Fruit fly (Drosophila melanogaster) whole organism, prepupa: Measurements from ENCODE around the gene TpnC25D.

ENCODE experiments used
- CG11762 ChIP-seq: fragments of 200-800 bp; sonication (Bioruptor generic); optimal IDR thresholded peaks from 3 replicates; lab custom pipeline; 2016; ENCODE audit warnings: missing biosample characterization, missing genetic modification characterization; ENCODE audit not compliant: insufficient read depth
- CG11902 ChIP-seq: fragments of 200-800 bp; sonication (Bioruptor generic); optimal IDR thresholded peaks from 3 replicates; lab custom pipeline; 2016; ENCODE audit warnings: missing biosample characterization, missing genetic modification characterization
- CG1621 ChIP-seq: fragments of 200-800 bp; sonication (Bioruptor generic); optimal IDR thresholded peaks from 3 replicates; lab custom pipeline; 2018; ENCODE audit warnings: missing biosample characterization, mild to moderate bottlenecking, missing genetic modification characterization
- CG16779 ChIP-seq: fragments of 200-800 bp; sonication (Bioruptor generic); optimal IDR thresholded peaks from 3 replicates; lab custom pipeline; 2017; ENCODE audit warnings: missing biosample characterization, mild to moderate bottlenecking, missing genetic modification characterization
- CG3032 ChIP-seq: fragments of 200-800 bp; optimal IDR thresholded peaks from 2 replicates; lab custom pipeline; 2019; ENCODE audit warnings: missing biosample characterization, mild to moderate bottlenecking, missing genetic modification characterization, moderate library complexity
- CG31627 ChIP-seq: fragments of 200-800 bp; sonication (Bioruptor generic); optimal IDR thresholded peaks from 3 replicates; lab custom pipeline; 2016; ENCODE audit warnings: missing biosample characterization, missing genetic modification characterization
- CG32006 ChIP-seq: fragments of 200-800 bp; sonication (Bioruptor generic); optimal IDR thresholded peaks from 3 replicates; lab custom pipeline; 2017; ENCODE audit warnings: missing biosample characterization, mild to moderate bottlenecking, missing genetic modification characterization
- CG34406 ChIP-seq: fragments of 200-800 bp; sonication (Bioruptor generic); optimal IDR thresholded peaks from 3 replicates; lab custom pipeline; 2016; ENCODE audit warnings: missing biosample characterization, missing genetic modification characterization
- CG3919 ChIP-seq: fragments of 200-800 bp; sonication (Bioruptor generic); optimal IDR thresholded peaks from 3 replicates; lab custom pipeline; 2016; ENCODE audit warnings: missing biosample characterization, missing genetic modification characterization
- CG4318 ChIP-seq: fragments of 200-800 bp; sonication (Bioruptor generic); optimal IDR thresholded peaks from 3 replicates; lab custom pipeline; 2017; ENCODE audit warnings: missing biosample characterization, mild to moderate bottlenecking, missing genetic modification characterization
- CG6163 ChIP-seq: fragments of 200-800 bp; sonication (Bioruptor generic); IDR thresholded peaks from 3 replicates; pipeline ENCODE4 v1.3.6; 2022; ENCODE audit warnings: missing biosample characterization, missing genetic modification characterization
- CG6276 ChIP-seq: fragments of 200-800 bp; sonication (Bioruptor generic); optimal IDR thresholded peaks from 2 replicates; lab custom pipeline; 2017; ENCODE audit warnings: missing biosample characterization, mild to moderate bottlenecking, missing genetic modification characterization
- CG6808 ChIP-seq: fragments of 200-800 bp; sonication (Bioruptor generic); optimal IDR thresholded peaks from 3 replicates; lab custom pipeline; 2017; ENCODE audit warnings: missing biosample characterization, missing genetic modification characterization, mild to moderate bottlenecking, moderate library complexity, missing genetic modification reagents
- CG7368 ChIP-seq: fragments of 200-800 bp; sonication (Bioruptor generic); optimal IDR thresholded peaks from 3 replicates; lab custom pipeline; 2016; ENCODE audit warnings: missing biosample characterization, missing genetic modification characterization
- CG8319 ChIP-seq: fragments of 200-800 bp; sonication (Bioruptor generic); optimal IDR thresholded peaks from 3 replicates; lab custom pipeline; 2016; ENCODE audit warnings: missing biosample characterization, missing genetic modification characterization
- CG8632 ChIP-seq: fragments of 200-800 bp; sonication (Bioruptor generic); optimal IDR thresholded peaks from 3 replicates; lab custom pipeline; 2016; ENCODE audit warnings: missing biosample characterization, missing genetic modification characterization
- CG9139 ChIP-seq: fragments of 200-800 bp; sonication (Bioruptor generic); optimal IDR thresholded peaks from 3 replicates; lab custom pipeline; 2017; ENCODE audit warnings: missing biosample characterization, mild to moderate bottlenecking, missing genetic modification characterization
- Eip75B ChIP-seq: fragments of 200-800 bp; sonication (Bioruptor generic); optimal IDR thresholded peaks from 3 replicates; lab custom pipeline; 2016; ENCODE audit warnings: missing biosample characterization, missing genetic modification characterization
- Eip93F ChIP-seq: fragments of 200-800 bp; sonication (Bioruptor generic); optimal IDR thresholded peaks from 2 replicates; lab custom pipeline; 2016; ENCODE audit warnings: missing biosample characterization, mild to moderate bottlenecking, missing genetic modification characterization
- Ets21C ChIP-seq: fragments of 200-800 bp; sonication (Bioruptor generic); optimal IDR thresholded peaks from 3 replicates; lab custom pipeline; 2016; ENCODE audit warnings: missing biosample characterization, missing genetic modification characterization
- Gug ChIP-seq: fragments of 200-800 bp; sonication (Bioruptor generic); IDR thresholded peaks from 2 replicates; pipeline ENCODE4 v1.3.6; 2022; ENCODE audit warnings: missing biosample characterization, missing genetic modification characterization
- Hr38 ChIP-seq: sonication (Bioruptor generic); optimal IDR thresholded peaks from 2 replicates; lab custom pipeline; 2016; ENCODE audit warnings: missing biosample characterization, missing genetic modification characterization
- Hr39 ChIP-seq: fragments of 200-800 bp; sonication (Bioruptor generic); optimal IDR thresholded peaks from 2 replicates; lab custom pipeline; 2016; ENCODE audit warnings: missing biosample characterization, missing genetic modification characterization
- Hr4 ChIP-seq: fragments of 200-800 bp; sonication (Bioruptor generic); optimal IDR thresholded peaks from 3 replicates; lab custom pipeline; 2016; ENCODE audit warnings: missing biosample characterization, missing genetic modification characterization
- Lpt ChIP-seq: fragments of 200-800 bp; sonication (Bioruptor generic); optimal IDR thresholded peaks from 3 replicates; lab custom pipeline; 2016; ENCODE audit warnings: missing biosample characterization, missing genetic modification characterization
- Met ChIP-seq: fragments of 200-800 bp; sonication (Bioruptor generic); optimal IDR thresholded peaks from 3 replicates; lab custom pipeline; 2016; ENCODE audit warnings: missing biosample characterization, missing genetic modification characterization
- OdsH ChIP-seq: fragments of 200-800 bp; sonication (Bioruptor generic); optimal IDR thresholded peaks from 3 replicates; lab custom pipeline; 2016; ENCODE audit warnings: missing biosample characterization, missing genetic modification characterization
- Sox102F ChIP-seq: fragments of 200-800 bp; sonication (Bioruptor generic); optimal IDR thresholded peaks from 2 replicates; lab custom pipeline; 2016; ENCODE audit warnings: missing biosample characterization, mild to moderate bottlenecking, missing genetic modification characterization
- Sox14 ChIP-seq: fragments of 200-800 bp; sonication (Bioruptor generic); optimal IDR thresholded peaks from 3 replicates; lab custom pipeline; 2016; ENCODE audit warnings: missing biosample characterization, missing genetic modification characterization
- Sox15 ChIP-seq: fragments of 200-800 bp; sonication (Bioruptor generic); optimal IDR thresholded peaks from 3 replicates; lab custom pipeline; 2016; ENCODE audit warnings: missing biosample characterization, missing genetic modification characterization
- achi ChIP-seq: fragments of 200-800 bp; sonication (Bioruptor generic); optimal IDR thresholded peaks from 3 replicates; lab custom pipeline; 2016; ENCODE audit warnings: missing biosample characterization, missing genetic modification characterization
- acj6 ChIP-seq: fragments of 200-800 bp; sonication (Bioruptor generic); optimal IDR thresholded peaks from 3 replicates; lab custom pipeline; 2016; ENCODE audit warnings: missing biosample characterization, missing genetic modification characterization
- dac ChIP-seq: fragments of 200-800 bp; sonication (Bioruptor generic); optimal IDR thresholded peaks from 2 replicates; lab custom pipeline; 2017; ENCODE audit warnings: missing biosample characterization, mild to moderate bottlenecking, missing genetic modification characterization
- eg ChIP-seq: fragments of 200-800 bp; sonication (Bioruptor generic); IDR thresholded peaks from 3 replicates; pipeline ENCODE4 v1.3.6; 2022; ENCODE audit warnings: missing biosample characterization, missing genetic modification characterization
- esn ChIP-seq: fragments of 200-800 bp; sonication (Bioruptor generic); optimal IDR thresholded peaks from 2 replicates; lab custom pipeline; 2016; ENCODE audit warnings: missing biosample characterization, mild to moderate bottlenecking, missing genetic modification characterization, moderate library complexity
- fd59A ChIP-seq: fragments of 200-800 bp; sonication (Bioruptor generic); optimal IDR thresholded peaks from 2 replicates; lab custom pipeline; 2017; ENCODE audit warnings: missing biosample characterization, mild to moderate bottlenecking, missing genetic modification characterization, missing genetic modification reagents
- fd85E ChIP-seq: fragments of 200-800 bp; sonication (Bioruptor generic); optimal IDR thresholded peaks from 3 replicates; lab custom pipeline; 2016; ENCODE audit warnings: missing biosample characterization, missing genetic modification characterization
- fkh ChIP-seq: fragments of 200-800 bp; sonication (Bioruptor generic); optimal IDR thresholded peaks from 3 replicates; lab custom pipeline; 2017; ENCODE audit warnings: missing biosample characterization, mild to moderate bottlenecking, missing genetic modification characterization, moderate library complexity
- lz ChIP-seq: fragments of 200-800 bp; sonication (Bioruptor generic); optimal IDR thresholded peaks from 3 replicates; lab custom pipeline; 2016; ENCODE audit warnings: missing biosample characterization, missing genetic modification characterization
- net ChIP-seq: fragments of 200-800 bp; sonication (Bioruptor generic); optimal IDR thresholded peaks from 3 replicates; lab custom pipeline; 2016; ENCODE audit warnings: missing biosample characterization, missing genetic modification characterization
- pdm3 ChIP-seq: fragments of 200-800 bp; sonication (Bioruptor generic); optimal IDR thresholded peaks from 3 replicates; lab custom pipeline; 2016; ENCODE audit warnings: missing biosample characterization, missing genetic modification characterization
- salr ChIP-seq, 2 experiments: fragments of 200-800 bp; sonication (Bioruptor generic); optimal IDR thresholded peaks; 3 replicates each; lab custom pipeline; 2016 to 2018; ENCODE audit warnings: missing biosample characterization in 2 of 2, missing genetic modification characterization in 2 of 2, mild to moderate bottlenecking in 1 of 2
- spab ChIP-seq: fragments of 200-800 bp; sonication (Bioruptor generic); optimal IDR thresholded peaks from 2 replicates; lab custom pipeline; 2017; ENCODE audit warnings: missing biosample characterization, mild to moderate bottlenecking, missing genetic modification characterization, missing genetic modification reagents
- ss ChIP-seq, 2 experiments: fragments of 200-800 bp; sonication (Bioruptor generic); optimal IDR thresholded peaks; 2 replicates in 1 of 2; 3 replicates in 1 of 2; lab custom pipeline; 2017 to 2018; ENCODE audit warnings: mild to moderate bottlenecking in 2 of 2, missing biosample characterization in 2 of 2, missing genetic modification characterization in 2 of 2, moderate library complexity in 1 of 2
- svp ChIP-seq: fragments of 200-800 bp; sonication (Bioruptor generic); peaks from one replicate; lab custom pipeline; 2016; ENCODE audit warnings: missing biosample characterization, missing genetic modification characterization
- topi ChIP-seq: fragments of 200-800 bp; sonication (Bioruptor generic); optimal IDR thresholded peaks from 3 replicates; lab custom pipeline; 2016; ENCODE audit warnings: missing biosample characterization, missing genetic modification characterization
- vri ChIP-seq: fragments of 200-800 bp; sonication (Bioruptor generic); optimal IDR thresholded peaks from 3 replicates; lab custom pipeline; 2016; ENCODE audit warnings: missing biosample characterization, mild to moderate bottlenecking, missing genetic modification characterization

TpnC25D gene

dm6 chr2L:5242194-5242914, 25.9 kb downstream of the TpnC25D start (continued):
- TF ChIP-seq Hr38 (no peak), Sox102F (GFP tag; lab: Kevin White, UChicago) (no peak), Sox15 (GFP tag; lab: Kevin White, UChicago) (no peak), fd85E (GFP tag; lab: Kevin White, UChicago) (no peak), achi (no peak), svp (GFP tag; lab: Kevin White, UChicago) (peak; percentile 50), CG6808 (GFP tag; lab: Kevin White, UChicago) (no peak), Hr4 (GFP tag; lab: Kevin White, UChicago) (peak; percentile 61), lz (GFP tag; lab: Kevin White, UChicago) (no peak), net (no peak), CG3919 (GFP tag; lab: Kevin White, UChicago) (no peak)

- no peak for TF ChIP-seq Eip93F (GFP tag; lab: Kevin White, UChicago)
- no peak for TF ChIP-seq CG4318 (GFP tag; lab: Kevin White, UChicago)
- no peak for TF ChIP-seq CG34406 (GFP tag; lab: Kevin White, UChicago)
- TF ChIP-seq CG32006, result peak; percentile 22
- peak; percentile 26 for TF ChIP-seq CG31627
- no peak for TF ChIP-seq CG11762 (GFP tag; lab: Kevin White, UChicago)
- TF ChIP-seq spab, result peak; percentile 15
- TF ChIP-seq fkh (GFP tag; lab: Kevin White, UChicago), result no peak
- no peak for TF ChIP-seq fd85E (GFP tag; lab: Kevin White, UChicago)
- TF ChIP-seq net, result no peak
- TF ChIP-seq CG6808 (GFP tag; lab: Kevin White, UChicago), result peak; percentile 14
- TF ChIP-seq CG7368 (GFP tag; lab: Kevin White, UChicago), result peak; percentile 19
- TF ChIP-seq vri (GFP tag; lab: Kevin White, UChicago), result peak; percentile 51
- TF ChIP-seq CG8319, result no peak
- TF ChIP-seq CG3919 (GFP tag; lab: Kevin White, UChicago), result peak; percentile 28
- TF ChIP-seq Lpt, result no peak
- TF ChIP-seq CG3032 (tag; lab: Kevin White, UChicago), result peak; percentile 14
- no peak for TF ChIP-seq Ets21C
- TF ChIP-seq CG1621 (tag; lab: Kevin White, UChicago), result no peak
- TF ChIP-seq acj6 (GFP tag; lab: Kevin White, UChicago), result peak; percentile 15
- peak; percentile 40 for TF ChIP-seq Sox102F (GFP tag; lab: Kevin White, UChicago)
- no peak for TF ChIP-seq CG6276 (GFP tag; lab: Kevin White, UChicago)
- TF ChIP-seq Sox14 (GFP tag; lab: Kevin White, UChicago), result no peak
- TF ChIP-seq achi, result peak; percentile 14
- peak; percentile 21 for TF ChIP-seq Hr39 (GFP tag; lab: Kevin White, UChicago)
- TF ChIP-seq svp (GFP tag; lab: Kevin White, UChicago), result peak; percentile 69
- TF ChIP-seq Gug (GFP tag; lab: Robert Waterston, UW), result no peak; the same call in 1 of the 2 replicates
- TF ChIP-seq Met, result peak; percentile 39
- TF ChIP-seq ss (GFP tag; optimal IDR thresholded peaks at IDR 0.05; lab: Kevin White, UChicago), result peak in 1 of 2 experiments; percentile 13
- TF ChIP-seq CG6163, result peak; percentile 64; the same call in 2 of the 3 replicates
- TF ChIP-seq dac (GFP tag; lab: Kevin White, UChicago), result no peak
- TF ChIP-seq OdsH (GFP tag; lab: Kevin White, UChicago), result peak; percentile 31
- peak; percentile 15 for TF ChIP-seq Hr4 (GFP tag; lab: Kevin White, UChicago)
- TF ChIP-seq Sox15 (GFP tag; lab: Kevin White, UChicago), result no peak
- TF ChIP-seq Eip75B, result peak; percentile 16
- TF ChIP-seq CG9139 (GFP tag; lab: Kevin White, UChicago), result no peak
- TF ChIP-seq eg (GFP tag; lab: Robert Waterston, UW), result peak; percentile 43; the same call in 1 of the 3 replicates
- no peak for TF ChIP-seq lz (GFP tag; lab: Kevin White, UChicago)
- no peak for TF ChIP-seq CG16779 (tag; lab: Kevin White, UChicago)
- TF ChIP-seq topi, result peak; percentile 14
- no peak for TF ChIP-seq CG11902
- peak; percentile 44 for TF ChIP-seq esn (GFP tag; lab: Kevin White, UChicago)
- TF ChIP-seq CG8632 (GFP tag; lab: Kevin White, UChicago), result no peak
- TF ChIP-seq salr (GFP tag; optimal IDR thresholded peaks at IDR 0.05; lab: Kevin White, UChicago), result no peak
- TF ChIP-seq pdm3 (GFP tag; lab: Kevin White, UChicago), result peak; percentile 35
- no peak for TF ChIP-seq fd59A
These were observed 28.9 kb downstream of the TpnC25D start for dm6 chr2L:5245363-5245892.
